Worm (Caenorhabditis elegans) whole organism, L3 larva: ENCODE results near the gene C28D4.7.
"Not testable (repeated sequence)": the region's sequence is repeated elsewhere in the genome, so short reads cannot be mapped to it uniquely, and the experiment has no call there.

Experiments
- R02D3.7 ChIP-seq: fragments of 150-350 bp; optimal IDR thresholded peaks from 2 replicates; lab custom pipeline; 2014; ENCODE audit warnings: missing biosample characterization, missing genetic modification characterization
- ZK546.5 ChIP-seq: sonication (generic microtip); optimal IDR thresholded peaks from 2 replicates; lab custom pipeline; 2017; ENCODE audit warnings: missing biosample characterization, missing genetic modification characterization
- ama-1 ChIP-seq: fragments of 150-350 bp; optimal IDR thresholded peaks from 2 replicates; lab custom pipeline; 2018
- ceh-16 ChIP-seq: sonication (generic microtip); optimal IDR thresholded peaks from 2 replicates; lab custom pipeline; 2017; ENCODE audit warnings: missing biosample characterization, missing genetic modification characterization
- ceh-28 ChIP-seq: fragments of 150-350 bp; optimal IDR thresholded peaks from 2 replicates; lab custom pipeline; 2014; ENCODE audit warnings: missing biosample characterization, missing genetic modification reagents, missing genetic modification characterization
- ceh-9 ChIP-seq: sonication (generic microtip); optimal IDR thresholded peaks from 2 replicates; lab custom pipeline; 2018; ENCODE audit warnings: missing biosample characterization, missing genetic modification characterization
- daf-12 ChIP-seq: fragments of 150-350 bp; optimal IDR thresholded peaks from 2 replicates; lab custom pipeline; 2014; ENCODE audit warnings: missing biosample characterization, missing genetic modification reagents, missing genetic modification characterization
- egl-5 ChIP-seq: fragments of 150-350 bp; optimal IDR thresholded peaks from 2 replicates; lab custom pipeline; 2017; ENCODE audit warnings: missing biosample characterization, missing genetic modification reagents, missing genetic modification characterization, inconsistent platforms
- elt-2 ChIP-seq: sonication (generic microtip); optimal IDR thresholded peaks from 2 replicates; lab custom pipeline; 2016; ENCODE audit warnings: missing genetic modification reagents, mild to moderate bottlenecking, missing genetic modification characterization, missing compliant biosample characterization
- elt-3 ChIP-seq, 3 experiments: fragments of 150-350 bp in 1 of 3; sonication (generic microtip) in 2 of 3; optimal IDR thresholded peaks; 2 replicates in 2 of 3; 4 replicates in 1 of 3; lab custom pipeline; 2014 to 2017; ENCODE audit warnings: missing biosample characterization in 3 of 3, missing genetic modification characterization in 3 of 3
- fos-1 ChIP-seq: fragments of 150-350 bp; optimal IDR thresholded peaks from 2 replicates; lab custom pipeline; 2014; ENCODE audit warnings: missing biosample characterization, missing genetic modification characterization
- jun-1 ChIP-seq: fragments of 150-350 bp; optimal IDR thresholded peaks from 2 replicates; lab custom pipeline; 2014; ENCODE audit warnings: missing biosample characterization, missing genetic modification reagents, missing genetic modification characterization
- lin-15B ChIP-seq: fragments of 150-350 bp; optimal IDR thresholded peaks from 2 replicates; lab custom pipeline; 2014; ENCODE audit warnings: missing biosample characterization, missing genetic modification characterization
- lin-39 ChIP-seq: fragments of 150-350 bp; optimal IDR thresholded peaks from 2 replicates; lab custom pipeline; 2018; ENCODE audit warnings: missing biosample characterization, missing genetic modification reagents, missing genetic modification characterization
- mdl-1 ChIP-seq: fragments of 150-350 bp; optimal IDR thresholded peaks from 2 replicates; lab custom pipeline; 2014; ENCODE audit warnings: missing biosample characterization, missing genetic modification characterization
- nhr-11 ChIP-seq: fragments of 150-350 bp; optimal IDR thresholded peaks from 2 replicates; lab custom pipeline; 2014; ENCODE audit warnings: missing biosample characterization, missing genetic modification characterization
- nhr-12 ChIP-seq: fragments of 150-350 bp; optimal IDR thresholded peaks from 2 replicates; lab custom pipeline; 2014; ENCODE audit warnings: missing biosample characterization, missing genetic modification characterization
- nhr-237 ChIP-seq: fragments of 150-350 bp; optimal IDR thresholded peaks from 2 replicates; lab custom pipeline; 2014; ENCODE audit warnings: missing biosample characterization, missing genetic modification characterization
- nhr-25 ChIP-seq: sonication (generic microtip); optimal IDR thresholded peaks from 2 replicates; lab custom pipeline; 2017; ENCODE audit warnings: missing biosample characterization, missing genetic modification characterization
- nhr-28 ChIP-seq: fragments of 150-350 bp; optimal IDR thresholded peaks from 2 replicates; lab custom pipeline; 2014; ENCODE audit warnings: missing biosample characterization, missing genetic modification characterization
- nhr-43 ChIP-seq: sonication (generic microtip); optimal IDR thresholded peaks from 2 replicates; lab custom pipeline; 2016; ENCODE audit warnings: mild to moderate bottlenecking, missing genetic modification characterization, missing compliant biosample characterization; ENCODE audit not compliant: poor library complexity, severe bottlenecking
- nhr-67 ChIP-seq: fragments of 150-350 bp; optimal IDR thresholded peaks from 2 replicates; lab custom pipeline; 2014; ENCODE audit warnings: missing biosample characterization, missing genetic modification characterization
- nhr-76 ChIP-seq: fragments of 150-350 bp; sonication (generic microtip); optimal IDR thresholded peaks from 5 replicates; lab custom pipeline; 2014; ENCODE audit warnings: missing biosample characterization, missing genetic modification characterization
- pha-4 ChIP-seq: fragments of 150-350 bp; optimal IDR thresholded peaks from 2 replicates; lab custom pipeline; 2014; ENCODE audit warnings: missing biosample characterization, missing genetic modification reagents, missing genetic modification characterization
- pqm-1 ChIP-seq: fragments of 150-350 bp; optimal IDR thresholded peaks from 2 replicates; lab custom pipeline; 2017; ENCODE audit warnings: missing biosample characterization, missing genetic modification characterization, inconsistent platforms
- sea-2 ChIP-seq: fragments of 150-350 bp; sonication (generic microtip); optimal IDR thresholded peaks from 4 replicates; lab custom pipeline; 2014; ENCODE audit warnings: missing biosample characterization, missing genetic modification reagents, missing genetic modification characterization
- snpc-4 ChIP-seq: fragments of 150-350 bp; optimal IDR thresholded peaks from 2 replicates; lab custom pipeline; 2014; ENCODE audit warnings: missing biosample characterization, missing genetic modification characterization
- tbx-2 ChIP-seq: sonication (generic microtip); optimal IDR thresholded peaks from 2 replicates; lab custom pipeline; 2016; ENCODE audit warnings: mild to moderate bottlenecking, missing genetic modification characterization, missing compliant biosample characterization
- unc-39 ChIP-seq: sonication (generic microtip); optimal IDR thresholded peaks from 4 replicates; lab custom pipeline; 2017; ENCODE audit warnings: missing biosample characterization, missing genetic modification characterization
- unc-62 ChIP-seq: fragments of 150-350 bp; sonication (generic microtip); optimal IDR thresholded peaks from 4 replicates; lab custom pipeline; 2014; ENCODE audit warnings: missing biosample characterization, missing genetic modification reagents, missing genetic modification characterization
- ztf-11 ChIP-seq: fragments of 150-350 bp; optimal IDR thresholded peaks from 2 replicates; lab custom pipeline; 2014; ENCODE audit warnings: missing biosample characterization, missing genetic modification characterization
- ztf-4 ChIP-seq: fragments of 150-350 bp; optimal IDR thresholded peaks from 2 replicates; lab custom pipeline; 2014; ENCODE audit warnings: missing biosample characterization, missing genetic modification characterization

Gene C28D4.7

DNA sequence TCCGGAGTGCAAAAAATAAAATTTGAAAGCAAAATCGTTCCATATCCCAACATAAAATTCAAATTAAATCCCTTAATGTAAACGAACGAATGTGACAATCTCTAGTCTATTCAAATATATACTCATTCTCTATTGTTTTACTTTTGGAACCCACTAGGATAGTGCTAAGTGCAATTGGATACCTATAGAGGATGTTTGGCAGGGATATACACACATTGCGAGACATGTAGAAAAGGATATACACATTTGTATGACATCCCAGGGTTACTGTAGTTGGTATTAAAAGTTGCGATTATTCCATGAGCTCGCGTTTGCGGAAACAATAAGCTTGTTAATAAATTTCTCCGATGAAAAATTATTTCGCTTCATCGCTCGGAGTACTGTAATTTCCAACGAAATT, 30.5 kb upstream of the C28D4.7 start:
- TF ChIP-seq tbx-2 (no peak), ZK546.5 (tag; lab: Kevin White, UChicago) (no peak), pha-4 (tag; lab: Kevin White, UChicago) (no peak), unc-39 (tag; lab: Kevin White, UChicago) (no peak), nhr-12 (tag; lab: Kevin White, UChicago) (no peak), fos-1 (tag; lab: Kevin White, UChicago) (no peak)
- TF ChIP-seq, all 47 proteins: peak for 0

DNA sequence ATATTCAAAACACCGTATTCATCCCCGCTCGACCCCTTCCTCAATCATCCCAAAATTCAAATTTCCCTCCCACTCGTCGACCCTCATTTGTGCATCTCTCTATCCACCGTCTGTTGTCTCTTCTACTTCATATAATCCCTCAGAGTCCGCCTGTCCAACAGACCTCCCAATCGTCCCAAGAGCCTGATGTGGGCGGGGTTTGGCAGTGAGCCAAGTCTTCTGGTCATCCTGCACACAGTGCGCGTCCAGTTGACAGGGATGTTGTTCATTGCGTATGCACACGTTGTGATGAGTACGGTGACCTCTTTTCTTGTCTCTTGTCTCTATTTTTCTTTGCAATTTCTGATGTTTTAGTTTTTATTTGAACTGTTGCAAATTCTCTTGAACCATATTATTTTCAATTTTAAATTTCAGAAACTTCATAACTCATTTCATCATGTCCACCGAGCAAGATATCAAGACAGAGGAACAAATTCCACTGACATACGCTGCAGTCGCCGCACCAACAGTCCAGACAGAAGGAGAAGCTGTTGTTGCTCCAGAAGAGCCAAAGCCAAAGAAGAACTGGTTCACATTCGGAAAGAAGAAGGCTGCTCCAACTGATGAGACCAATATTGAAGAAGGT, 29.3 kb upstream of the C28D4.7 start, which contains the start of gene cav-1:
TSS of gene cav-1 (plus strand) at position 415 of the 625 bp plus-strand sequence.
- TF ChIP-seq ceh-16 (tag; lab: Kevin White, UChicago) (no peak), nhr-11 (tag; lab: Kevin White, UChicago) (no peak), nhr-28 (tag; lab: Kevin White, UChicago) (no peak)

DNA sequence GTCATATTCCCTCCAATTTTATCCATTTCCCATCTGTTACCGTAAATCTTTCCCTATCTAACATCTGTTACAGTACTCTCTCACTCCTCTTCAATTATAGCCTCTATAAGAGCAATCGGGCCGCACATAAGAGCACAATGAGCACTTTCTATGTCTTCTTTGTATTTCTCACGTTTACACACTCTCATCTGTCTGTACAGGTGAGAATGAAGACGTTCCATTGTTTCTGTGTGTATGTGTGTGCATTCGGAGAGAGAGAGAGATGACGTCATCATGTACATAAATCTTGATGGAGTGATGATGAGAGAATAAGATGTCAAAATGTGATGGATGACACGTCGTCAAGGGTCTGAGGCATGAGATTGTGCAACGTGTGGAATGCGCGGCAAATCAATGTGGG, 27.9 kb upstream of the C28D4.7 start:
- TF ChIP-seq nhr-11 (tag; lab: Kevin White, UChicago): no peak
- TF ChIP-seq lin-39: no peak
- TF ChIP-seq snpc-4 (tag; lab: Kevin White, UChicago): no peak
- no peak for TF ChIP-seq ztf-11 (tag; lab: Kevin White, UChicago)
- TF ChIP-seq nhr-43 (tag; lab: Kevin White, UChicago): no peak
- TF ChIP-seq unc-62 (GFP tag; lab: Kevin White, UChicago): no peak
- no peak for TF ChIP-seq nhr-25 (tag; lab: Kevin White, UChicago)
- no peak for TF ChIP-seq jun-1
- TF ChIP-seq nhr-237 (tag; lab: Kevin White, UChicago): no peak
- TF ChIP-seq nhr-67 (tag; lab: Kevin White, UChicago): no peak
- no peak for TF ChIP-seq daf-12 (tag; lab: Kevin White, UChicago)
- no peak for TF ChIP-seq nhr-12 (tag; lab: Kevin White, UChicago)
- TF ChIP-seq, all 47 proteins: peak for 0

DNA sequence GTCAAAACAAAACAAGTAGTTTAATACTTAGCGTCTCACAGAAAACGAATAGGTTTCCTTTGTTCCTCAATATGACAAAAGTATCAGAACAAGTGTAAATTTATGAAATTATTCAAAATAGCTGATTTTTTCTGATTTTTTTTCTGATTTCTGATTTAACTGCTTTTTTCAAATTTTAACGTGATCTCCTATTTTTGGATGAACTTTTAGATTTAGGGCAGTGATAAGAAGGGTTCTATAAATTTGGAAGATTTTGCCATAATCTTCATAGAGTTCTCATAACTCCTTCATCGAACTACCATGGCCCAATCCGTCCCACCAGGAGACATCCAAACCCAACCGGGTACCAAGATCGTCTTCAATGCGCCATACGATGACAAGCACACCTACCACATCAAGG, 26.8 kb upstream of the C28D4.7 start, which contains the start of gene msp-78:
TSS of gene msp-78 (plus strand) at position 301 of the 400 bp plus-strand sequence.
- TF ChIP-seq R02D3.7, snpc-4, lin-15B (tag; lab: Kevin White, UChicago): not testable (repeated sequence)

DNA sequence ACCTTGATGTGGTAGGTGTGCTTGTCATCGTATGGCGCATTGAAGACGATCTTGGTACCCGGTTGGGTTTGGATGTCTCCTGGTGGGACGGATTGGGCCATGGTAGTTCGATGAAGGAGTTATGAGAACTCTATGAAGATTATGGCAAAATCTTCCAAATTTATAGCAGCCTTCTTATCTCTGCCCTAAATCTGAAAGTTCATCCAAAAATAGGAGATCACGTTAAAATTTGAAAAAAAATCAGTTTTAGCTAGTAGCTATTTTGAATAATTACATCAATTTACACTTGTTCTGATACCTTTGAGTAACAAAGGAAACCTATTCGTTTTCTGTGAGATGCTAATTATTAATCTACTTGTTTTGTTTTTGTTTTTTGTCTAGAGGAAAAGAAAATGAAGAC, 24.1 kb upstream of the C28D4.7 start, which contains the start of gene msp-79:
TSS of gene msp-79 (minus strand) at position 101 of the 400 bp plus-strand sequence.
- TF ChIP-seq mdl-1, ceh-28, nhr-28 (tag; lab: Kevin White, UChicago): not testable (repeated sequence)

DNA sequence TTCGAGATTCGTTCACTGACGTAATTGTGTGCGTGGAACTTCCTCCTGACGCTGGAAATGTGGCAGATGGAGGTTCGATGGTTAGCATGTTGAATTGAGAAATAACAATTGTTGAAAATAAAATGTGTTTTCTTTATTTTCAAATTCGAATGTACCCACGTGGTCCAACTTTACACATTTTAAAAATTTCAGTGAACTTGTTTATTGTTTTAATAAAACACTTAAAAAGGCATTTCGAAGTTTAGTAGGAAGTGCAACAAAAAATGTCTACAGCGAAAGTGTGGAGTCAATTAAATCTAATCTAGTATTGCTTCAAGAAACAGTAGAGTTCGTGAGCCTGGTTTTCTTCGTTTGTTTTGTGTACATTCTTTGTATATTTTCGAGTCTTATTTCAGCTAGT, 23.3 kb upstream of the C28D4.7 start, which contains the start of gene ssp-36:
TSS of gene ssp-36 (minus strand) at position 101 of the 400 bp plus-strand sequence.
- TF ChIP-seq snpc-4 (tag; lab: Kevin White, UChicago) (no peak), ztf-4 (tag; lab: Kevin White, UChicago) (no peak), nhr-43 (tag; lab: Kevin White, UChicago) (no peak), ZK546.5 (tag; lab: Kevin White, UChicago) (no peak)

DNA sequence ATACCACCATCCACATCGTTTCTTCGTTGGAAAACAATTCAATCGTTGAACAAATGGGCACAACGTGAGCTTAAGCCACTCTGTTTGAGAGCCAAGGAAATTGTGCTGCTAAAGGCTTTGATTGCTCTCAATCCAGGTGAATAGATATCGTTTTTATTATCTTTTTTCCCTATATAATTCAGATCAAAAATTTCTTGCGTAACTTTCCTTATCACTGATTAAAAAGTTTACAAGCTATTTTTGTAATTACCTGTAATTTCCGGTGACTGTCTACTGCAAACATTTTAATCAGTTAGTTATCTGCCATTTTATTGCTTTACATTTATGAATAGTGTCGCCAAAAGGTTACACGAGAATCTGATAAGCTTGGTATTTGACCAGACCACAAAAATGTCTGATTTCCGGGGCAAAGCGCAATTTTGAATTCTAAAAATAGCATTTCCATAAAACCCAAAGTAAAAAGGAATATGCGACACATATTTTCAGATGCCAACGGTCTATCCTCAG, 19.8 kb upstream of the C28D4.7 start:
- peak; percentile 5 for TF ChIP-seq jun-1
- no peak for TF ChIP-seq nhr-11 (tag; lab: Kevin White, UChicago)
- TF ChIP-seq ceh-9 (tag; lab: Kevin White, UChicago): no peak
- TF ChIP-seq tbx-2: no peak
- TF ChIP-seq egl-5 (tag; lab: Kevin White, UChicago): no peak
- no peak for TF ChIP-seq sea-2 (GFP tag; lab: Kevin White, UChicago)
- TF ChIP-seq daf-12 (tag; lab: Kevin White, UChicago): no peak
- TF ChIP-seq elt-2 (tag; lab: Kevin White, UChicago): peak; percentile 65
- peak; percentile 91 for TF ChIP-seq pqm-1 (tag; lab: Kevin White, UChicago)
- TF ChIP-seq nhr-12 (tag; lab: Kevin White, UChicago): no peak
- no peak for TF ChIP-seq nhr-25 (tag; lab: Kevin White, UChicago)
- no peak for TF ChIP-seq unc-62 (GFP tag; lab: Kevin White, UChicago)
- TF ChIP-seq ama-1 (lab: Kevin White, UChicago): no peak
- TF ChIP-seq nhr-76 (tag; lab: Kevin White, UChicago): no peak
- no peak for TF ChIP-seq elt-3 (tag; optimal IDR thresholded peaks at IDR 0.05; lab: Kevin White, UChicago)
